Worm (Caenorhabditis elegans) whole organism, late embryonic: ENCODE data around the gene rps-13.

Experiments used
- C08G9.2 ChIP-seq: sonication (generic microtip); optimal IDR thresholded peaks from 2 replicates; lab custom pipeline; 2016; ENCODE audit warnings: mild to moderate bottlenecking, missing genetic modification characterization, moderate library complexity, missing compliant biosample characterization
- C38D4.7 ChIP-seq: fragments of 200-800 bp; sonication (Bioruptor generic); optimal IDR thresholded peaks from 2 replicates; lab custom pipeline; 2018; ENCODE audit warnings: mild to moderate bottlenecking, missing genetic modification characterization, moderate library complexity, missing compliant biosample characterization
- F13H6.1 ChIP-seq: sonication (generic microtip); optimal IDR thresholded peaks from 2 replicates; lab custom pipeline; 2016; ENCODE audit warnings: missing genetic modification characterization, missing compliant biosample characterization
- Y22D7AL.16 ChIP-seq: sonication (generic microtip); optimal IDR thresholded peaks from 2 replicates; lab custom pipeline; 2016; ENCODE audit warnings: missing genetic modification characterization, missing compliant biosample characterization
- ahr-1 ChIP-seq: sonication (generic microtip); optimal IDR thresholded peaks from 2 replicates; lab custom pipeline; 2016; ENCODE audit warnings: missing genetic modification characterization, missing compliant biosample characterization
- ceh-14 ChIP-seq: sonication (generic microtip); optimal IDR thresholded peaks from 2 replicates; lab custom pipeline; 2016; ENCODE audit warnings: missing genotype, missing genetic modification characterization, missing compliant biosample characterization
- ceh-18 ChIP-seq: sonication (generic microtip); optimal IDR thresholded peaks from 2 replicates; lab custom pipeline; 2016; ENCODE audit warnings: missing genetic modification characterization, missing compliant biosample characterization
- ceh-19 ChIP-seq: fragments of 200-800 bp; sonication (Bioruptor generic); optimal IDR thresholded peaks from 2 replicates; lab custom pipeline; 2018; ENCODE audit warnings: mild to moderate bottlenecking, missing genetic modification characterization, missing compliant biosample characterization
- ceh-22 ChIP-seq: sonication (generic microtip); optimal IDR thresholded peaks from 2 replicates; lab custom pipeline; 2017; ENCODE audit warnings: missing biosample characterization, missing genetic modification characterization
- ceh-24 ChIP-seq: sonication (generic microtip); optimal IDR thresholded peaks from 2 replicates; lab custom pipeline; 2016; ENCODE audit warnings: mild to moderate bottlenecking, missing genetic modification characterization, missing compliant biosample characterization
- ceh-30 ChIP-seq: fragments of 150-350 bp; optimal IDR thresholded peaks from 2 replicates; lab custom pipeline; 2014; ENCODE audit warnings: missing biosample characterization, missing genetic modification characterization
- ceh-31 ChIP-seq: sonication (generic microtip); optimal IDR thresholded peaks from 2 replicates; lab custom pipeline; 2016; ENCODE audit warnings: missing genetic modification characterization, missing compliant biosample characterization
- ceh-34 ChIP-seq: sonication (generic microtip); optimal IDR thresholded peaks from 2 replicates; lab custom pipeline; 2016; ENCODE audit warnings: mild to moderate bottlenecking, missing genetic modification characterization, missing compliant biosample characterization
- ceh-48 ChIP-seq: sonication (generic microtip); optimal IDR thresholded peaks from 2 replicates; lab custom pipeline; 2016; ENCODE audit warnings: missing genetic modification characterization, inconsistent platforms, missing compliant biosample characterization
- ceh-9 ChIP-seq: sonication (generic microtip); optimal IDR thresholded peaks from 2 replicates; lab custom pipeline; 2016; ENCODE audit warnings: mild to moderate bottlenecking, missing genetic modification characterization, inconsistent platforms, missing compliant biosample characterization
- che-1 ChIP-seq: sonication (generic microtip); optimal IDR thresholded peaks from 2 replicates; lab custom pipeline; 2016; ENCODE audit warnings: mild to moderate bottlenecking, missing genetic modification characterization, missing compliant biosample characterization
- dmd-4 ChIP-seq: sonication (generic microtip); optimal IDR thresholded peaks from 2 replicates; lab custom pipeline; 2016; ENCODE audit warnings: borderline replicate concordance, missing genetic modification characterization, missing compliant biosample characterization
- dve-1 ChIP-seq: sonication (generic microtip); optimal IDR thresholded peaks from 2 replicates; lab custom pipeline; 2017; ENCODE audit warnings: antibody characterized with exemption, mild to moderate bottlenecking, missing genetic modification characterization, missing compliant biosample characterization
- elt-2 ChIP-seq: sonication (generic microtip); optimal IDR thresholded peaks from 2 replicates; lab custom pipeline; 2016; ENCODE audit warnings: missing genetic modification reagents, missing genetic modification characterization, missing compliant biosample characterization
- elt-4 ChIP-seq: sonication (generic microtip); optimal IDR thresholded peaks from 2 replicates; lab custom pipeline; 2016; ENCODE audit warnings: missing genetic modification characterization, missing compliant biosample characterization
- ets-4 ChIP-seq: sonication (generic microtip); optimal IDR thresholded peaks from 2 replicates; lab custom pipeline; 2016; ENCODE audit warnings: missing genetic modification characterization, missing compliant biosample characterization
- eyg-1 ChIP-seq: sonication (generic microtip); optimal IDR thresholded peaks from 2 replicates; lab custom pipeline; 2016; ENCODE audit warnings: missing genotype, missing genetic modification characterization, missing compliant biosample characterization
- fax-1 ChIP-seq: sonication (generic microtip); optimal IDR thresholded peaks from 2 replicates; lab custom pipeline; 2016; ENCODE audit warnings: missing genotype, missing genetic modification characterization, missing compliant biosample characterization
- fkh-10 ChIP-seq: fragments of 150-350 bp; optimal IDR thresholded peaks from 2 replicates; lab custom pipeline; 2014; ENCODE audit warnings: missing biosample characterization, missing genetic modification reagents, missing genetic modification characterization
- gmeb-2 ChIP-seq: sonication (generic microtip); optimal IDR thresholded peaks from 2 replicates; lab custom pipeline; 2016; ENCODE audit warnings: missing genetic modification characterization, inconsistent platforms, missing compliant biosample characterization
- hlh-13 ChIP-seq: fragments of 200-800 bp; sonication (Bioruptor generic); optimal IDR thresholded peaks from 2 replicates; lab custom pipeline; 2018; ENCODE audit warnings: mild to moderate bottlenecking, missing genetic modification characterization, missing compliant biosample characterization
- hlh-30 ChIP-seq: sonication (generic microtip); optimal IDR thresholded peaks from 2 replicates; lab custom pipeline; 2017; ENCODE audit warnings: antibody characterized with exemption, missing genetic modification characterization, missing compliant biosample characterization; ENCODE audit not compliant: insufficient read depth
- hlh-6 ChIP-seq: sonication (generic microtip); optimal IDR thresholded peaks from 2 replicates; lab custom pipeline; 2016; ENCODE audit warnings: missing genotype, missing genetic modification characterization, missing compliant biosample characterization
- hlh-8 ChIP-seq: sonication (generic microtip); optimal IDR thresholded peaks from 2 replicates; lab custom pipeline; 2016; ENCODE audit warnings: missing genotype, missing genetic modification characterization, missing compliant biosample characterization
- lim-6 ChIP-seq: sonication (generic microtip); optimal IDR thresholded peaks from 2 replicates; lab custom pipeline; 2016; ENCODE audit warnings: missing genetic modification characterization, missing compliant biosample characterization
- mec-3 ChIP-seq: sonication (generic microtip); optimal IDR thresholded peaks from 2 replicates; lab custom pipeline; 2016; ENCODE audit warnings: borderline replicate concordance, missing genetic modification characterization, missing compliant biosample characterization
- nhr-11 ChIP-seq: fragments of 150-350 bp; optimal IDR thresholded peaks from 2 replicates; lab custom pipeline; 2014; ENCODE audit warnings: missing biosample characterization, missing genetic modification characterization
- nhr-232 ChIP-seq: sonication (generic microtip); optimal IDR thresholded peaks from 2 replicates; lab custom pipeline; 2016; ENCODE audit warnings: missing genetic modification characterization, missing compliant biosample characterization
- npax-4 ChIP-seq: sonication (generic microtip); optimal IDR thresholded peaks from 2 replicates; lab custom pipeline; 2016; ENCODE audit warnings: missing genetic modification characterization, missing compliant biosample characterization
- pag-3 ChIP-seq: sonication (generic microtip); optimal IDR thresholded peaks from 2 replicates; lab custom pipeline; 2016; ENCODE audit warnings: missing compliant biosample characterization, missing genetic modification characterization, borderline replicate concordance
- pax-1 ChIP-seq: fragments of 150-350 bp; optimal IDR thresholded peaks from 2 replicates; lab custom pipeline; 2014; ENCODE audit warnings: missing biosample characterization, missing genetic modification characterization
- pha-4 ChIP-seq: fragments of 150-350 bp; optimal IDR thresholded peaks from 2 replicates; lab custom pipeline; 2018; ENCODE audit warnings: missing biosample characterization, missing genetic modification reagents, missing genetic modification characterization
- pqm-1 ChIP-seq: sonication (generic microtip); optimal IDR thresholded peaks from 2 replicates; lab custom pipeline; 2016; ENCODE audit warnings: missing genetic modification characterization, missing compliant biosample characterization
- pros-1 ChIP-seq: fragments of 150-350 bp; optimal IDR thresholded peaks from 2 replicates; lab custom pipeline; 2014; ENCODE audit warnings: missing biosample characterization, missing genetic modification reagents, missing genetic modification characterization
- ref-2 ChIP-seq: sonication (generic microtip); optimal IDR thresholded peaks from 2 replicates; lab custom pipeline; 2016; ENCODE audit warnings: missing genetic modification characterization, missing compliant biosample characterization
- rnt-1 ChIP-seq: sonication (generic microtip); optimal IDR thresholded peaks from 2 replicates; lab custom pipeline; 2016; ENCODE audit warnings: missing genetic modification characterization, missing compliant biosample characterization
- sdc-2 ChIP-seq: sonication (generic microtip); optimal IDR thresholded peaks from 2 replicates; lab custom pipeline; 2016; ENCODE audit warnings: missing genotype, missing genetic modification characterization, missing compliant biosample characterization
- sox-2 ChIP-seq: fragments of 200-800 bp; sonication (Bioruptor generic); IDR thresholded peaks from 2 replicates; pipeline ENCODE4 v1.3.6; 2022; ENCODE audit warnings: missing genetic modification reagents, missing genetic modification characterization, missing compliant biosample characterization
- sox-4 ChIP-seq: sonication (generic microtip); optimal IDR thresholded peaks from 2 replicates; lab custom pipeline; 2017; ENCODE audit warnings: mild to moderate bottlenecking, missing genetic modification characterization, inconsistent platforms, missing compliant biosample characterization
- syd-9 ChIP-seq: sonication (generic microtip); optimal IDR thresholded peaks from 2 replicates; lab custom pipeline; 2016; ENCODE audit warnings: mild to moderate bottlenecking, missing genetic modification characterization, moderate library complexity, missing compliant biosample characterization
- tbx-2 ChIP-seq: sonication (generic microtip); optimal IDR thresholded peaks from 2 replicates; lab custom pipeline; 2016; ENCODE audit warnings: missing genetic modification characterization, missing compliant biosample characterization
- tbx-7 ChIP-seq: sonication (generic microtip); optimal IDR thresholded peaks from 2 replicates; lab custom pipeline; 2016; ENCODE audit warnings: missing genotype, missing genetic modification characterization, missing compliant biosample characterization
- ttx-3 ChIP-seq: sonication (generic microtip); optimal IDR thresholded peaks from 2 replicates; lab custom pipeline; 2016; ENCODE audit warnings: missing genetic modification reagents, missing genetic modification characterization, missing compliant biosample characterization
- unc-3 ChIP-seq, 2 experiments: fragments of 200-800 bp in 1 of 2; sonication (Bioruptor generic) in 1 of 2; sonication (generic microtip) in 1 of 2; conservative IDR thresholded peaks in 1 of 2; optimal IDR thresholded peaks in 1 of 2; 2 replicates each; pipeline versions ENCODE4 v1.3.6 to Lab custom; 2016 to 2022; ENCODE audit warnings: missing compliant biosample characterization in 2 of 2, missing genetic modification characterization in 2 of 2, missing genetic modification reagents in 1 of 2
- unc-42 ChIP-seq: sonication (generic microtip); optimal IDR thresholded peaks from 2 replicates; lab custom pipeline; 2016; ENCODE audit warnings: missing genotype, missing genetic modification characterization, missing compliant biosample characterization
- unc-55 ChIP-seq: sonication (generic microtip); optimal IDR thresholded peaks from 2 replicates; lab custom pipeline; 2017; ENCODE audit warnings: missing biosample characterization, missing genetic modification reagents, missing genetic modification characterization
- unc-86 ChIP-seq: sonication (generic microtip); optimal IDR thresholded peaks from 2 replicates; lab custom pipeline; 2016; ENCODE audit warnings: missing genetic modification characterization, missing compliant biosample characterization
- zip-5 ChIP-seq: sonication (generic microtip); optimal IDR thresholded peaks from 2 replicates; lab custom pipeline; 2016; ENCODE audit warnings: missing genetic modification characterization, missing compliant biosample characterization
- ztf-16 ChIP-seq: sonication (generic microtip); optimal IDR thresholded peaks from 2 replicates; lab custom pipeline; 2017; ENCODE audit warnings: missing genetic modification characterization, missing compliant biosample characterization

rps-13 gene

DNA sequence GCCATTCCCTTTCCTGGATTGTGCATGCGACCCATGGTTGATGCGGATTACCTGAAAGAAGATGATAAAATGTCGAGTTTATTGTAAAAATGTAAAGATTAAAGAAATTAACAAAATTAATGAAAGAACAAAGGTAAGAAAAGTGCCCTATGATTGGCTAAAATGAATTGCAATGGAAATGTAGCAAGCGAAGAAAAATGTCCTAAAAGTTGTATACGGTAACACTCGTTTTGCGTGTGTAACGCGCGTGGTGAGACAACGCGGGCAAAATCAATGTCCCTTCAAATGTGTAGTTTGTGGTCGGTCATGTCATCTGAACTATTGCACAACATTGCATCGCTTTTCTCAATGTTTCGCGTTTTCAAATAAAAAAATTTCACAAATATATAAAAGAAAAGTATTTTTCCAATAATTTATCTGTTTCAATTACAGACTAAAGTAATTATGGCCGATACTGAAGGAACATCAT is at the start of gene rps-13, which contains the start of gene nfx-1:
Gene rps-13 (minus strand): TSS at position 51 of the 469 bp plus-strand sequence.
Gene nfx-1 (plus strand): TSS at position 433 of the 469 bp plus-strand sequence.
- no peak for TF ChIP-seq gmeb-2
- no peak for TF ChIP-seq pha-4 (tag; lab: Kevin White, UChicago)
- TF ChIP-seq hlh-30 (tag; lab: Kevin White, UChicago) = peak; percentile 78
- no peak for TF ChIP-seq ceh-19
- no peak for TF ChIP-seq pqm-1 (tag; lab: Kevin White, UChicago)
- no peak for TF ChIP-seq ceh-9 (tag; lab: Kevin White, UChicago)
- TF ChIP-seq rnt-1 (tag; lab: Kevin White, UChicago) = peak; percentile 66
- no peak for TF ChIP-seq sox-4
- TF ChIP-seq hlh-13 = no peak
- TF ChIP-seq ref-2 (tag; lab: Kevin White, UChicago) = peak; percentile 35
- TF ChIP-seq ceh-24 (tag; lab: Kevin White, UChicago) = no peak
- TF ChIP-seq fax-1 (tag; lab: Kevin White, UChicago) = no peak
- no peak for TF ChIP-seq syd-9 (tag; lab: Kevin White, UChicago)
- no peak for TF ChIP-seq ceh-14
- TF ChIP-seq fkh-10 (GFP tag; lab: Kevin White, UChicago) = no peak
- no peak for TF ChIP-seq ceh-22 (tag; lab: Kevin White, UChicago)
- TF ChIP-seq elt-2 (tag; lab: Kevin White, UChicago) = peak; percentile 36
- TF ChIP-seq ceh-18 (tag; lab: Kevin White, UChicago) = peak; percentile 50
- peak; percentile 25 for TF ChIP-seq ets-4 (tag; lab: Kevin White, UChicago)
- TF ChIP-seq nhr-232 = no peak
- TF ChIP-seq hlh-8 (tag; lab: Kevin White, UChicago) = no peak
- no peak for TF ChIP-seq elt-4 (tag; lab: Kevin White, UChicago)
- TF ChIP-seq ztf-16 (tag; lab: Kevin White, UChicago) = no peak
- TF ChIP-seq dve-1 (tag; lab: Kevin White, UChicago) = peak; percentile 14
- no peak for TF ChIP-seq pax-1 (tag; lab: Kevin White, UChicago)
- no peak for TF ChIP-seq unc-86 (tag; lab: Kevin White, UChicago)
- no peak for TF ChIP-seq pag-3
- TF ChIP-seq zip-5 (tag; lab: Kevin White, UChicago) = no peak
- no peak for TF ChIP-seq eyg-1 (tag; lab: Kevin White, UChicago)
- TF ChIP-seq dmd-4 (tag; lab: Kevin White, UChicago) = no peak
- TF ChIP-seq F13H6.1 (tag; lab: Kevin White, UChicago) = no peak
- peak; percentile 43 for TF ChIP-seq ceh-34 (tag; lab: Kevin White, UChicago)
- TF ChIP-seq C08G9.2 (tag; lab: Kevin White, UChicago) = no peak
- peak; percentile 87 for TF ChIP-seq ceh-30 (tag; lab: Kevin White, UChicago)
- peak; percentile 46 for TF ChIP-seq tbx-2 (tag; lab: Kevin White, UChicago)
- peak; percentile 38 for TF ChIP-seq unc-42 (tag; lab: Kevin White, UChicago)
- no peak for TF ChIP-seq pros-1
- TF ChIP-seq tbx-7 (tag; lab: Kevin White, UChicago) = no peak
- TF ChIP-seq Y22D7AL.16 = no peak
- no peak for TF ChIP-seq npax-4 (tag; lab: Kevin White, UChicago)
- no peak for TF ChIP-seq ahr-1 (tag; lab: Kevin White, UChicago)
- no peak for TF ChIP-seq nhr-11
- TF ChIP-seq ceh-31 (tag; lab: Kevin White, UChicago) = peak; percentile 61
- TF ChIP-seq hlh-6 (tag; lab: Kevin White, UChicago) = no peak
- TF ChIP-seq lim-6 = no peak
- TF ChIP-seq che-1 = no peak
- no peak for TF ChIP-seq C38D4.7 (GFP tag; lab: Kevin White, UChicago)
- no peak for TF ChIP-seq unc-3 (GFP tag; conservative IDR thresholded peaks at IDR 0.05; lab: Robert Waterston, UW)
- TF ChIP-seq unc-3 (tag; optimal IDR thresholded peaks at IDR 0.05; lab: Kevin White, UChicago) = no peak
- TF ChIP-seq ceh-48 (tag; lab: Kevin White, UChicago) = peak; percentile 50
- no peak for TF ChIP-seq mec-3
- peak; percentile 57 for TF ChIP-seq unc-55 (GFP tag; lab: Kevin White, UChicago)
- TF ChIP-seq sdc-2 = no peak
- TF ChIP-seq sox-2 (GFP tag; lab: Robert Waterston, UW) = no peak
- TF ChIP-seq ttx-3 (tag; lab: Kevin White, UChicago) = no peak
